Fruit fly (Drosophila melanogaster): ENCODE measurements around the gene CtIP.

The CtIP gene

DNA sequence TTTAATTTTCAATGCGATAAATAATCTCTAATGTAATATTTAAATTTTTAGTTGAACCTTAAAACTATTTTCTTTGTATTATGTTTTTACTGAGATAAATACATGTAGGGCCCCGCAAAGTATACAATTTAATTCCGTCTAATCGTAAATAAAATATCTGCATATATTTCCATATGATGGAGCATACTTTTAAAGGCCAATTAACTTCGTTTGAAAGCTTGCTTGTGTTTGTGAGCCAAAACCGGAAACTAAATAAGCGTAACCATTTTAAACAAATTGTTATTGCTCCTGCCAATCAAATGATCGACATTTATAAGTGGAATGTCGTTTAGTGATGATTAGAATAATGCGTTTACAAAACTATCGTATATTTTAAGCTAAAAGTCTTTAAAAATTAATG lies 25.3 kb upstream of the CtIP start:
- peak; percentile 2 for TF ChIP-seq vri (GFP tag; optimal IDR thresholded peaks at IDR 0.05)
- TF ChIP-seq achi (GFP tag; optimal IDR thresholded peaks at IDR 0.05), result no peak
- no peak for TF ChIP-seq topi (GFP tag; optimal IDR thresholded peaks at IDR 0.05)
- no peak for TF ChIP-seq CG15336 (GFP tag; IDR thresholded peaks at IDR 0.05)
- peak; percentile 22 for TF ChIP-seq svp (GFP tag)
- no peak for TF ChIP-seq CG7368 (GFP tag; optimal IDR thresholded peaks at IDR 0.05)
- TF ChIP-seq CG8632 (GFP tag; optimal IDR thresholded peaks at IDR 0.05), result no peak
- no peak for TF ChIP-seq CG31627 (GFP tag; optimal IDR thresholded peaks at IDR 0.05)
- TF ChIP-seq CG9139 (GFP tag; optimal IDR thresholded peaks at IDR 0.05), result no peak
- TF ChIP-seq CG8319 (GFP tag; optimal IDR thresholded peaks at IDR 0.05), result no peak
- TF ChIP-seq CG10669 (GFP tag; optimal IDR thresholded peaks at IDR 0.05), result no peak
- TF ChIP-seq fkh (GFP tag; optimal IDR thresholded peaks at IDR 0.05), result no peak
- no peak for TF ChIP-seq pdm3 (GFP tag; optimal IDR thresholded peaks at IDR 0.05)
- TF ChIP-seq Sox102F (GFP tag; optimal IDR thresholded peaks at IDR 0.05), result no peak
- no peak for TF ChIP-seq dsx (GFP tag; optimal IDR thresholded peaks at IDR 0.05; ENCODE audit: poor library complexity, severe bottlenecking)
- no peak for TF ChIP-seq Smox (GFP tag; optimal IDR thresholded peaks at IDR 0.05)
- TF ChIP-seq Eip78C (GFP tag), result peak; percentile 47

DNA sequence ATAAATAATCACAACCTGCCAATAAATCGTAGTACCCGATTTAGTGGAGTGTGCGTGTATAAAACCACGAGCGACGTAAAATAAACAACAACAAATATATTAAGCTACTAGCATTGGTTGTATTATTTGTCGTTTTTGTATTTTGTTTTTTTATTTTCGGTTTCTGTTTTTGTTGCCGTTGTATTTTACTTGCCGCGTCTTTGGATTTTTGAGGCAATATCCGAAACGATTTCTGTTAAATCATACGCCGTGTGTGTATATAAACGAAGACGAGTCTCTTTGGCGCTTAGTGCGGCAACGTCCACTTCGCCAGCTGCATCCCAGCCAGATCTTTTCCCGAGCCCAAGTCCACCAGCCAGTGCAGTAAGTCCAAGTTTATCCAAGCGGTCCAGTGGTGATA lies 22.7 kb upstream of the CtIP start, which contains the start of gene zye:
zye (plus strand) TSS at position 301 of the 400 bp plus-strand sequence.
- TF ChIP-seq Ets96B (tag; optimal IDR thresholded peaks at IDR 0.05), result no peak

DNA sequence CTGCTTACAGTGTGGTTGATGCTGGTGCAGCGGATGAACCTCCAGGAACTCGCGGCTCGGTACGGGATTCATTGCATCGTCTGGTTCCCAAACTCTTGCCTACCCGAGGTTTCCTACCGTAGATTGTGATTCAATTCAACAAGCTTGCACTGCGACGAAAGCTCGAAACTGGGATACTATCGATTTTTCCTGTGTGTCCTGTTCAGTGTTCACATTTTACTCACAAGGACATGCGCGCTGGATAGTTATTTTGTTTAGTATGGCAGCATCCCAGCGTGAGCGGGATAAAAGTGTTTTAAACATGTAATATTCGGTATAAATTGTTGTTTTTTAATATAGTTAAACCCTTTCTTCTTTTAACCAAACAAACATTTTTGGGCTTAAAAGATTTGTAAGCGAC lies 10.2 kb upstream of the CtIP start, which contains the start of gene CG5282:
CG5282 (minus strand) TSS at position 184 of the 400 bp plus-strand sequence.
- TF ChIP-seq CG31627 (GFP tag; optimal IDR thresholded peaks at IDR 0.05), result no peak
- TF ChIP-seq CG6808 (GFP tag; optimal IDR thresholded peaks at IDR 0.05), result no peak
- no peak for TF ChIP-seq CG8319 (GFP tag; optimal IDR thresholded peaks at IDR 0.05)
- TF ChIP-seq CG3919 (GFP tag; optimal IDR thresholded peaks at IDR 0.05), result no peak
- no peak for TF ChIP-seq CG34406 (GFP tag; optimal IDR thresholded peaks at IDR 0.05)
- TF ChIP-seq CG1621 (tag; optimal IDR thresholded peaks at IDR 0.05), result no peak
- no peak for TF ChIP-seq Sox15 (GFP tag; optimal IDR thresholded peaks at IDR 0.05)
- TF ChIP-seq CG3032 (tag; optimal IDR thresholded peaks at IDR 0.05), result no peak
- TF ChIP-seq OdsH (GFP tag; optimal IDR thresholded peaks at IDR 0.05), result no peak
- TF ChIP-seq Eip75B (GFP tag; optimal IDR thresholded peaks at IDR 0.05), result no peak
- no peak for TF ChIP-seq CG6163 (GFP tag; IDR thresholded peaks at IDR 0.05)
- TF ChIP-seq Hr39 (GFP tag; optimal IDR thresholded peaks at IDR 0.05), result no peak
- no peak for TF ChIP-seq spab (GFP tag; optimal IDR thresholded peaks at IDR 0.05)
- TF ChIP-seq CG15336 (GFP tag; IDR thresholded peaks at IDR 0.05), result no peak
- no peak for TF ChIP-seq Eip93F (GFP tag; optimal IDR thresholded peaks at IDR 0.05)
- no peak for TF ChIP-seq Hr4 (GFP tag; optimal IDR thresholded peaks at IDR 0.05)

DNA sequence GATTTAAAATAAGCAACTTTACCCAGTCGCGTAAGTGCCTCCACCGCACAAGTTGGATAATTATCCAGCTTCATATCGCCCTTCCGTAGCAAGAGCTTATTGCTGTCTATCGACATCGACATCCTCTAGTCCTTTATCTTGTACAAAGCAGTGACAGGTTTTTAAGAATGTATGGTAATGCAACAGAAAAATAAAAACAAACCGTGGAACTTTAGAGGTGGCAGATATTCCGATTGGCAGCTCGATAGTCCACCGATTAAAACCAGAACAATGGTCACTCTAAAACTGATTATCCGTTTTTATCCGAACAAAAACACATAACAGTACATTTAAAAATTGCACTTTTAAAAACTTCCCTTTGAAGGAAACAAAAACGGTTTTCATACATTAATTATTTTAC lies 8.6 kb upstream of the CtIP start, which contains the start of gene CG5274:
CG5274 (minus strand) TSS at position 218 of the 400 bp plus-strand sequence.
- TF ChIP-seq CG9139 (GFP tag; optimal IDR thresholded peaks at IDR 0.05) (no peak), acj6 (GFP tag; optimal IDR thresholded peaks at IDR 0.05) (no peak), Blimp-1 (GFP tag; optimal IDR thresholded peaks at IDR 0.05) (no peak), Met (GFP tag; optimal IDR thresholded peaks at IDR 0.05) (no peak), CG6792 (GFP tag; optimal IDR thresholded peaks at IDR 0.05) (no peak), fd59A (GFP tag; optimal IDR thresholded peaks at IDR 0.05) (no peak), Hr4 (GFP tag; optimal IDR thresholded peaks at IDR 0.05) (no peak), CG8632 (GFP tag; optimal IDR thresholded peaks at IDR 0.05) (no peak), cyc (GFP tag; optimal IDR thresholded peaks at IDR 0.05) (no peak), CG11294 (GFP tag; IDR thresholded peaks at IDR 0.05) (no peak), CG32006 (GFP tag; optimal IDR thresholded peaks at IDR 0.05) (no peak), CG3032 (tag; optimal IDR thresholded peaks at IDR 0.05) (no peak), pdm3 (GFP tag; optimal IDR thresholded peaks at IDR 0.05) (no peak), CG6808 (GFP tag; optimal IDR thresholded peaks at IDR 0.05) (no peak), Smox (GFP tag; optimal IDR thresholded peaks at IDR 0.05) (no peak), CG31627 (GFP tag; optimal IDR thresholded peaks at IDR 0.05) (no peak), Eip75B (GFP tag; optimal IDR thresholded peaks at IDR 0.05) (no peak), CG11762 (GFP tag; optimal IDR thresholded peaks at IDR 0.05; ENCODE audit: insufficient read depth) (no peak)
